Worm (Caenorhabditis elegans): Measurements from ENCODE around the gene C17H12.5.

Gene C17H12.5

ce11 chrIV:6790438-6791124, 26.9 kb downstream of the C17H12.5 start, which contains the start of the genes C17H12.2 and vha-8:
C17H12.2 (minus strand) TSS chrIV:6790488.
vha-8 (plus strand) TSS chrIV:6791074.
- peak; percentile 88 for TF ChIP-seq dmd-6 (GFP tag; IDR thresholded peaks at IDR 0.05)
- no peak for TF ChIP-seq ceh-32 (tag; optimal IDR thresholded peaks at IDR 0.05; ENCODE audit: poor library complexity)
- peak in 1 of 2 experiments; percentile 87 for TF ChIP-seq unc-62 (GFP tag; optimal IDR thresholded peaks at IDR 0.05 in 1 of 2)
- no peak for TF ChIP-seq unc-62 (tag; optimal IDR thresholded peaks at IDR 0.05)
- TF ChIP-seq ZK337.2 (GFP tag; IDR thresholded peaks at IDR 0.05): no peak; the same call in 1 of the 2 replicates
- TF ChIP-seq F44E2.7 (GFP tag; IDR thresholded peaks at IDR 0.05): no peak
- TF ChIP-seq tra-1 (GFP tag; IDR thresholded peaks at IDR 0.05): 0 out of 2 replicates have a peak, but pooled peaks have one; percentile 41
- TF ChIP-seq madf-9 (GFP tag; conservative IDR thresholded peaks at IDR 0.05): peak; percentile 47; the same call in 1 of the 2 replicates
- no peak for TF ChIP-seq F26F4.8 (GFP tag; conservative IDR thresholded peaks at IDR 0.05)
- no peak for TF ChIP-seq unc-130 (GFP tag; optimal IDR thresholded peaks at IDR 0.05)
- TF ChIP-seq lir-3 (tag; optimal IDR thresholded peaks at IDR 0.05): no peak
- peak; percentile 46; the same call in 1 of the 2 replicates for TF ChIP-seq vab-7 (GFP tag; IDR thresholded peaks at IDR 0.05)
- TF ChIP-seq mes-2 (tag; optimal IDR thresholded peaks at IDR 0.05; ENCODE audit: poor library complexity, severe bottlenecking): peak; percentile 90
- TF ChIP-seq lin-39 (tag; optimal IDR thresholded peaks at IDR 0.05): no peak
- TF ChIP-seq dpl-1 (GFP tag; optimal IDR thresholded peaks at IDR 0.05): peak; percentile 85
- 0 out of 2 replicates have a peak, but pooled peaks have one; percentile 50 for TF ChIP-seq zfp-3 (GFP tag; conservative IDR thresholded peaks at IDR 0.05)
- peak; percentile 1 to 30 for TF ChIP-seq ZK546.5 (tag; optimal IDR thresholded peaks at IDR 0.05)
- TF ChIP-seq Y105C5A.15 (GFP tag; IDR thresholded peaks at IDR 0.05): no peak
- TF ChIP-seq mxl-2 (GFP tag; conservative IDR thresholded peaks at IDR 0.05): no peak
- peak; percentile 97 for TF ChIP-seq mep-1 (tag; optimal IDR thresholded peaks at IDR 0.05)
- TF ChIP-seq pha-4 (GFP tag; IDR thresholded peaks at IDR 0.05): peak; percentile 77
- TF ChIP-seq pha-4 (tag; optimal IDR thresholded peaks at IDR 0.05): peak; percentile 93
- TF ChIP-seq ceh-28 (tag; optimal IDR thresholded peaks at IDR 0.05): peak; percentile 54
- peak; percentile 93 for TF ChIP-seq nhr-77 (tag; optimal IDR thresholded peaks at IDR 0.05)
- 0 out of 2 replicates have a peak, but pooled peaks have one; percentile 11 for TF ChIP-seq ceh-44 (GFP tag; IDR thresholded peaks at IDR 0.05)
- peak; percentile 83 for TF ChIP-seq nhr-6 (tag; optimal IDR thresholded peaks at IDR 0.05)
- no peak for TF ChIP-seq nhr-42 (GFP tag; IDR thresholded peaks at IDR 0.05)
- TF ChIP-seq ama-1 (optimal IDR thresholded peaks at IDR 0.05): peak; percentile 89
- TF ChIP-seq mxl-3 (GFP tag; optimal IDR thresholded peaks at IDR 0.05): peak; percentile 91
- TF ChIP-seq nhr-25 (tag; optimal IDR thresholded peaks at IDR 0.05; ENCODE audit: borderline replicate concordance, insufficient read depth): peak; percentile 87
- TF ChIP-seq ztf-7 (tag; optimal IDR thresholded peaks at IDR 0.05): peak; percentile 46
- no peak for TF ChIP-seq daf-8 (GFP tag; IDR thresholded peaks at IDR 0.05)
- peak; percentile 93 for TF ChIP-seq lin-13 (GFP tag; optimal IDR thresholded peaks at IDR 0.05)
- peak in 1 of 2 experiments; percentile 65 for TF ChIP-seq mdl-1 (tag; optimal IDR thresholded peaks at IDR 0.05)
- TF ChIP-seq nhr-11 (tag; optimal IDR thresholded peaks at IDR 0.05): peak; percentile 95
- TF ChIP-seq egl-43 (GFP tag; IDR thresholded peaks at IDR 0.05): peak; percentile 60; the same call in 1 of the 2 replicates
- peak; percentile 68; the same call in 1 of the 2 replicates for TF ChIP-seq lin-1 (GFP tag; IDR thresholded peaks at IDR 0.05)
- TF ChIP-seq nhr-76 (tag; optimal IDR thresholded peaks at IDR 0.05): peak; percentile 44
- TF ChIP-seq zag-1 (tag; optimal IDR thresholded peaks at IDR 0.05): no peak
- peak; percentile 89 for TF ChIP-seq hmg-1.1 (GFP tag; IDR thresholded peaks at IDR 0.05)
- TF ChIP-seq ctbp-1 (GFP tag; IDR thresholded peaks at IDR 0.05): peak; percentile 66
- peak; percentile 80 for TF ChIP-seq lin-15B (tag; optimal IDR thresholded peaks at IDR 0.05)
- TF ChIP-seq mdt-29 (GFP tag; IDR thresholded peaks at IDR 0.05): peak; percentile 84
- peak; percentile 92 for TF ChIP-seq ceh-20 (GFP tag; IDR thresholded peaks at IDR 0.05)
- no peak for TF ChIP-seq unc-39 (tag; optimal IDR thresholded peaks at IDR 0.05)
- TF ChIP-seq set-16 (GFP tag; IDR thresholded peaks at IDR 0.05): no peak
- peak in 1 of 2 experiments; percentile 69 for TF ChIP-seq hif-1 (tag; optimal IDR thresholded peaks at IDR 0.05)
- TF ChIP-seq lsy-2 (tag; optimal IDR thresholded peaks at IDR 0.05): peak; percentile 83 to 94
- TF ChIP-seq fos-1 (tag; optimal IDR thresholded peaks at IDR 0.05): peak; percentile 2
